Fruit fly (Drosophila melanogaster) whole organism, embryonic: Measurements from ENCODE around the gene CG34354.

Experiments used
- Adf1 ChIP-seq: fragments of 200-800 bp; sonication (Bioruptor generic); IDR thresholded peaks from 2 replicates; pipeline ENCODE4 v1.3.6; 2022; ENCODE audit warnings: missing biosample characterization, missing genetic modification characterization
- Atf-2 ChIP-seq: fragments of 200-800 bp; sonication (Bioruptor generic); optimal IDR thresholded peaks from 2 replicates; lab custom pipeline; 2016; ENCODE audit warnings: missing biosample characterization, missing genetic modification characterization
- Bteb2 ChIP-seq: fragments of 200-800 bp; sonication (Bioruptor generic); optimal IDR thresholded peaks from 2 replicates; lab custom pipeline; 2016; ENCODE audit warnings: missing biosample characterization, missing genetic modification characterization
- C15 ChIP-seq: fragments of 200-800 bp; sonication (Bioruptor generic); IDR thresholded peaks from 3 replicates; pipeline ENCODE4 v1.3.6; 2022; ENCODE audit warnings: missing biosample characterization, missing genetic modification characterization
- CG10366 ChIP-seq: fragments of 200-800 bp; sonication (Bioruptor generic); IDR thresholded peaks from 2 replicates; pipeline ENCODE4 v1.3.6; 2022; ENCODE audit warnings: missing biosample characterization, missing genetic modification characterization
- CG10654 ChIP-seq: fragments of 200-800 bp; sonication (Bioruptor generic); optimal IDR thresholded peaks from 2 replicates; lab custom pipeline; 2016; ENCODE audit warnings: missing biosample characterization, missing genetic modification characterization
- CG11723 ChIP-seq: fragments of 200-800 bp; sonication (Bioruptor generic); optimal IDR thresholded peaks from 2 replicates; lab custom pipeline; 2017; ENCODE audit warnings: missing biosample characterization, mild to moderate bottlenecking, missing genetic modification characterization
- CG12236 ChIP-seq: fragments of 200-800 bp; sonication (Bioruptor generic); optimal IDR thresholded peaks from 2 replicates; lab custom pipeline; 2016; ENCODE audit warnings: missing biosample characterization, missing genetic modification characterization
- CG1529 ChIP-seq: fragments of 200-800 bp; sonication (Bioruptor generic); optimal IDR thresholded peaks from 3 replicates; lab custom pipeline; 2018; ENCODE audit warnings: missing biosample characterization, missing genetic modification characterization
- CG16815 ChIP-seq: fragments of 200-800 bp; sonication (Bioruptor generic); optimal IDR thresholded peaks from 3 replicates; lab custom pipeline; 2017; ENCODE audit warnings: missing biosample characterization, mild to moderate bottlenecking, missing genetic modification characterization
- CG17912 ChIP-seq: fragments of 200-800 bp; sonication (Bioruptor generic); optimal IDR thresholded peaks from 2 replicates; lab custom pipeline; 2018; ENCODE audit warnings: missing biosample characterization, mild to moderate bottlenecking, missing genetic modification characterization
- CG2129 ChIP-seq: fragments of 200-800 bp; sonication (Bioruptor generic); IDR thresholded peaks from 2 replicates; pipeline ENCODE4 v1.3.6; 2022; ENCODE audit warnings: missing biosample characterization, missing genetic modification characterization; ENCODE audit not compliant: partially characterized antibody
- CG30020 ChIP-seq: fragments of 200-800 bp; optimal IDR thresholded peaks from 2 replicates; lab custom pipeline; 2019; ENCODE audit warnings: missing biosample characterization, mild to moderate bottlenecking, missing genetic modification characterization, moderate library complexity
- CG30431 ChIP-seq: fragments of 200-800 bp; sonication (Bioruptor generic); optimal IDR thresholded peaks from 2 replicates; lab custom pipeline; 2017; ENCODE audit warnings: missing biosample characterization, missing genetic modification characterization
- CG3726 ChIP-seq: fragments of 200-800 bp; sonication (Bioruptor generic); IDR thresholded peaks from 3 replicates; pipeline ENCODE4, ENCODE4 v1.3.6; 2022; ENCODE audit warnings: missing biosample characterization, missing genetic modification characterization
- CG5953 ChIP-seq: fragments of 200-800 bp; sonication (Bioruptor generic); IDR thresholded peaks from 2 replicates; pipeline ENCODE4 v1.3.6; 2022; ENCODE audit warnings: missing biosample characterization, missing genetic modification characterization
- CG6175 ChIP-seq: fragments of 200-800 bp; sonication (Bioruptor generic); IDR thresholded peaks from 3 replicates; pipeline ENCODE4 v1.3.6; 2022; ENCODE audit warnings: missing biosample characterization, missing genetic modification characterization
- CG7372 ChIP-seq: fragments of 200-800 bp; sonication (Bioruptor generic); IDR thresholded peaks from 2 replicates; pipeline ENCODE4 v1.3.6; 2022; ENCODE audit warnings: missing biosample characterization, missing genetic modification characterization
- CG7839 ChIP-seq: fragments of 200-800 bp; sonication (Bioruptor generic); optimal IDR thresholded peaks from 3 replicates; lab custom pipeline; 2018; ENCODE audit warnings: missing biosample characterization, mild to moderate bottlenecking, missing genetic modification characterization, moderate library complexity
- CG7928 ChIP-seq: fragments of 200-800 bp; sonication (Bioruptor generic); optimal IDR thresholded peaks from 2 replicates; lab custom pipeline; 2017; ENCODE audit warnings: missing biosample characterization, mild to moderate bottlenecking, missing genetic modification characterization
- CG8478 ChIP-seq: fragments of >200 bp; optimal IDR thresholded peaks from 2 replicates; lab custom pipeline; 2018
- CG9817 ChIP-seq: fragments of 200-800 bp; sonication (Bioruptor generic); optimal IDR thresholded peaks from 2 replicates; lab custom pipeline; 2018; ENCODE audit warnings: missing biosample characterization, mild to moderate bottlenecking, missing genetic modification characterization, moderate library complexity
- Dfd ChIP-seq, 2 experiments: fragments of >200 bp; optimal IDR thresholded peaks; 2 replicates each; lab custom pipeline; 2017; ENCODE audit warnings: missing biosample characterization in 2 of 2, missing genetic modification characterization in 2 of 2
- Drgx ChIP-seq: fragments of 200-800 bp; sonication (Bioruptor generic); IDR thresholded peaks from 2 replicates; pipeline ENCODE4 v1.3.6; 2022; ENCODE audit warnings: missing biosample characterization, missing genetic modification characterization
- H15 ChIP-seq: fragments of 200-800 bp; sonication (Bioruptor generic); IDR thresholded peaks from 3 replicates; pipeline ENCODE4 v1.3.6; 2022; ENCODE audit warnings: missing biosample characterization, missing genetic modification characterization
- Hmr ChIP-seq: fragments of 200-800 bp; sonication (Bioruptor generic); optimal IDR thresholded peaks from 3 replicates; lab custom pipeline; 2017; ENCODE audit warnings: mild to moderate bottlenecking, missing biosample characterization, missing genetic modification reagents, missing genetic modification characterization
- MESR4 ChIP-seq: fragments of 200-800 bp; sonication (Bioruptor generic); optimal IDR thresholded peaks from 2 replicates; lab custom pipeline; 2018; ENCODE audit warnings: missing biosample characterization, mild to moderate bottlenecking, missing genetic modification characterization, moderate library complexity
- Max ChIP-seq: fragments of 200-800 bp; sonication (Bioruptor generic); optimal IDR thresholded peaks from 2 replicates; lab custom pipeline; 2016; ENCODE audit warnings: missing biosample characterization, mild to moderate bottlenecking, missing genetic modification characterization
- Nf-YA ChIP-seq: fragments of 200-800 bp; sonication (Bioruptor generic); IDR thresholded peaks from 2 replicates; pipeline ENCODE4 v1.3.6; 2022; ENCODE audit warnings: missing biosample characterization, missing genetic modification characterization
- Nf-YC ChIP-seq: fragments of 200-800 bp; optimal IDR thresholded peaks from 3 replicates; lab custom pipeline; 2019; ENCODE audit warnings: missing biosample characterization, mild to moderate bottlenecking, missing genetic modification characterization, moderate library complexity
- Oaz ChIP-seq: fragments of 200-800 bp; sonication (Bioruptor generic); IDR thresholded peaks from 2 replicates; pipeline ENCODE4 v1.3.6; 2022; ENCODE audit warnings: missing biosample characterization, missing genetic modification characterization
- Opbp ChIP-seq: fragments of 200-800 bp; sonication (Bioruptor generic); IDR thresholded peaks from 3 replicates; pipeline ENCODE4 v1.3.6; 2022; ENCODE audit warnings: missing biosample characterization, missing genetic modification characterization; ENCODE audit not compliant: partially characterized antibody
- Sox100B ChIP-seq: fragments of 200-800 bp; sonication (Bioruptor generic); optimal IDR thresholded peaks from 3 replicates; lab custom pipeline; 2018; ENCODE audit warnings: missing biosample characterization, mild to moderate bottlenecking, missing genetic modification characterization
- Sox102F ChIP-seq: fragments of 200-800 bp; sonication (Bioruptor generic); optimal IDR thresholded peaks from 2 replicates; lab custom pipeline; 2018; ENCODE audit warnings: missing biosample characterization, mild to moderate bottlenecking, missing genetic modification characterization, moderate library complexity
- Stat92E ChIP-seq, 3 experiments: fragments of >200 bp in 2 of 3; fragments of 200-800 bp in 1 of 3; sonication (Bioruptor generic) in 1 of 3; optimal IDR thresholded peaks; 2 replicates each; lab custom pipeline; 2017 to 2019; ENCODE audit warnings: missing biosample characterization in 3 of 3, missing genetic modification characterization in 3 of 3, mild to moderate bottlenecking in 1 of 3, moderate library complexity in 1 of 3
- ap ChIP-seq: fragments of 200-800 bp; sonication (Bioruptor generic); IDR thresholded peaks from 2 replicates; pipeline ENCODE4 v1.3.6; 2022; ENCODE audit warnings: missing biosample characterization, missing genetic modification characterization
- ato ChIP-seq: fragments of 200-800 bp; sonication (Bioruptor generic); IDR thresholded peaks from 2 replicates; pipeline ENCODE4 v1.3.6; 2022; ENCODE audit warnings: missing biosample characterization, missing genetic modification characterization; ENCODE audit not compliant: partially characterized antibody
- bsh ChIP-seq, 2 experiments: fragments of 200-800 bp; sonication (Bioruptor generic); optimal IDR thresholded peaks; 2 replicates each; lab custom pipeline; 2017 to 2018; ENCODE audit warnings: mild to moderate bottlenecking in 2 of 2, missing biosample characterization in 2 of 2, missing genetic modification characterization in 2 of 2, moderate library complexity in 1 of 2
- btn ChIP-seq: fragments of 200-800 bp; sonication (Bioruptor generic); optimal IDR thresholded peaks from 2 replicates; lab custom pipeline; 2016; ENCODE audit warnings: missing biosample characterization, missing genetic modification characterization
- chn ChIP-seq: fragments of 200-800 bp; sonication (Bioruptor generic); optimal IDR thresholded peaks from 2 replicates; lab custom pipeline; 2016; ENCODE audit warnings: missing biosample characterization, missing genetic modification characterization
- esg ChIP-seq: fragments of 200-800 bp; sonication (Bioruptor generic); conservative IDR thresholded peaks from 2 replicates; pipeline ENCODE4 v1.3.6; 2022; ENCODE audit warnings: missing biosample characterization, missing genetic modification characterization
- eve ChIP-seq, 2 experiments: fragments of >200 bp; optimal IDR thresholded peaks; 2 replicates each; lab custom pipeline; 2017; ENCODE audit warnings: missing biosample characterization in 2 of 2, missing genetic modification characterization in 2 of 2
- hth ChIP-seq: fragments of >200 bp; optimal IDR thresholded peaks from 2 replicates; lab custom pipeline; 2017; ENCODE audit warnings: inconsistent platforms
- lmd ChIP-seq: fragments of 200-800 bp; sonication (Bioruptor generic); IDR thresholded peaks from 2 replicates; pipeline ENCODE4 v1.3.6; 2022; ENCODE audit warnings: missing biosample characterization, missing genetic modification characterization
- pros ChIP-seq: fragments of 200-800 bp; sonication (Bioruptor generic); optimal IDR thresholded peaks from 3 replicates; lab custom pipeline; 2019; ENCODE audit warnings: missing biosample characterization, mild to moderate bottlenecking, missing genetic modification characterization, moderate library complexity
- rib ChIP-seq: fragments of 200-800 bp; sonication (Bioruptor generic); IDR thresholded peaks from 2 replicates; pipeline ENCODE4 v1.3.6; 2022; ENCODE audit warnings: missing biosample characterization, missing genetic modification characterization
- row ChIP-seq: fragments of 200-800 bp; sonication (Bioruptor generic); IDR thresholded peaks from 3 replicates; pipeline ENCODE4 v1.3.6; 2022; ENCODE audit warnings: missing biosample characterization, missing genetic modification characterization
- stc ChIP-seq: fragments of 200-800 bp; sonication (Bioruptor generic); IDR thresholded peaks from 2 replicates; pipeline ENCODE4 v1.3.6; 2022; ENCODE audit warnings: missing biosample characterization, missing genetic modification characterization
- stwl ChIP-seq: fragments of 200-800 bp; sonication (Bioruptor generic); optimal IDR thresholded peaks from 3 replicates; lab custom pipeline; 2018; ENCODE audit warnings: missing biosample characterization, mild to moderate bottlenecking, missing genetic modification characterization, moderate library complexity
- tgo ChIP-seq: fragments of 200-800 bp; sonication (Bioruptor generic); IDR thresholded peaks from 3 replicates; pipeline ENCODE4 v1.3.6; 2022; ENCODE audit warnings: missing biosample characterization, missing genetic modification characterization
- trh ChIP-seq: fragments of 200-800 bp; sonication (Bioruptor generic); optimal IDR thresholded peaks from 2 replicates; lab custom pipeline; 2016; ENCODE audit warnings: missing biosample characterization, missing genetic modification characterization
- tx ChIP-seq: fragments of 200-800 bp; sonication (Bioruptor generic); optimal IDR thresholded peaks from 2 replicates; lab custom pipeline; 2016; ENCODE audit warnings: missing biosample characterization, missing genetic modification characterization
- zfh1 ChIP-seq: fragments of 200-800 bp; sonication (Bioruptor generic); IDR thresholded peaks from 3 replicates; pipeline ENCODE4 v1.3.6; 2022; ENCODE audit warnings: missing biosample characterization, missing genetic modification characterization

CG34354 gene

dm6 chr3R:28118111-28118510 lies 28.6 kb upstream of the CG34354 start:
- TF ChIP-seq CG9817 (tag; lab: Kevin White, UChicago) (peak; percentile 45), rib (GFP tag; lab: Robert Waterston, UW) (no peak), chn (GFP tag; lab: Kevin White, UChicago) (no peak), Stat92E (GFP tag; optimal IDR thresholded peaks at IDR 0.05; lab: Kevin White, UChicago) (no peak), Adf1 (GFP tag; lab: Robert Waterston, UW) (no peak), Sox102F (GFP tag; lab: Kevin White, UChicago) (peak; percentile 43), CG2129 (GFP tag; lab: Robert Waterston, UW) (no peak), Oaz (GFP tag; lab: Robert Waterston, UW) (no peak), MESR4 (GFP tag; lab: Kevin White, UChicago) (no peak), stwl (no peak), Opbp (GFP tag; lab: Robert Waterston, UW) (no peak), lmd (GFP tag; lab: Robert Waterston, UW) (peak; percentile 46; the same call in 1 of the 2 replicates), row (GFP tag; lab: Robert Waterston, UW) (peak; percentile 69), CG7839 (tag; lab: Kevin White, UChicago) (peak; percentile 47), trh (GFP tag; lab: Kevin White, UChicago) (no peak), stc (no peak), CG1529 (GFP tag; lab: Kevin White, UChicago) (no peak), ato (GFP tag; lab: Robert Waterston, UW) (no peak), btn (GFP tag; lab: Kevin White, UChicago) (no peak), CG16815 (GFP tag; lab: Kevin White, UChicago) (no peak), C15 (GFP tag; lab: Robert Waterston, UW) (no peak), CG11723 (GFP tag; lab: Kevin White, UChicago) (no peak), Sox100B (peak; percentile 12), H15 (GFP tag; lab: Robert Waterston, UW) (no peak), CG10654 (no peak), CG30431 (no peak), CG7928 (GFP tag; lab: Kevin White, UChicago) (no peak), CG10366 (GFP tag; lab: Robert Waterston, UW) (no peak), tx (no peak), Nf-YA (GFP tag; lab: Robert Waterston, UW) (no peak), eve (GFP tag; optimal IDR thresholded peaks at IDR 0.05; lab: Kevin White, UChicago) (peak in 1 of 2 experiments; percentile 5), Drgx (GFP tag; lab: Robert Waterston, UW) (no peak), tgo (GFP tag; lab: Robert Waterston, UW) (peak; percentile 31; the same call in 1 of the 3 replicates), CG7372 (no peak), CG17912 (no peak), CG12236 (GFP tag; lab: Kevin White, UChicago) (no peak), ap (GFP tag; lab: Robert Waterston, UW) (no peak), Bteb2 (no peak), esg (peak; percentile 25; the same call in 1 of the 2 replicates), CG30020 (tag; lab: Kevin White, UChicago) (no peak), Hmr (GFP tag; lab: Kevin White, UChicago) (peak; percentile 63), CG8478 (lab: Kevin White, UChicago) (no peak), Nf-YC (tag; lab: Kevin White, UChicago) (no peak), hth (lab: Kevin White, UChicago) (no peak), bsh (GFP tag; optimal IDR thresholded peaks at IDR 0.05; lab: Kevin White, UChicago) (peak in 1 of 2 experiments; percentile 31), Dfd (GFP tag; optimal IDR thresholded peaks at IDR 0.05; lab: Kevin White, UChicago) (no peak), pros (no peak), Atf-2 (GFP tag; lab: Kevin White, UChicago) (no peak), Max (GFP tag; lab: Kevin White, UChicago) (no peak), CG3726 (no peak), zfh1 (GFP tag; lab: Robert Waterston, UW) (no peak), CG6175 (no peak), CG5953 (GFP tag; lab: Robert Waterston, UW) (no peak)
